Fruit fly (Drosophila melanogaster): ENCODE results near the gene CG15784.

DNA sequence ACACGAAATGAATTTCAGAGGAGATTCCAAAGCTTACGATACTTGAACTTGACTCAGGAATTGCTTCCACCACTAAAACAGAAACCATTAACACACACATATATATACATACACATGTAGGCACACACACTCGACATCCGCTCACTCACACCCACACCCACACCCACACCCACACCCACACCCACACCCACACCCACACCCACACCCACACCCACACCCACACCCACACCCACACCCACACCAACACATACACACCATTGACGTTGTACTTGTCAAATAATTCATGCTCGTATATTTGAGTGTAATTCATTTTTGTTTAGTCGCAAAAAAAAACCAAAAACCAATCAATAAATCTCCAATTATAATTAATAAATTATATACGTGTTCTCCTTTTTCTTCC lies 46.8 kb upstream of the CG15784 start:
- no peak for TF ChIP-seq CTCF (GFP tag; optimal IDR thresholded peaks at IDR 0.05)
- TF ChIP-seq MTF-1 (GFP tag; optimal IDR thresholded peaks at IDR 0.05; ENCODE audit: borderline replicate concordance): no peak
- no peak for TF ChIP-seq Blimp-1 (GFP tag; optimal IDR thresholded peaks at IDR 0.05)
